Worm (Caenorhabditis elegans) whole organism, L2 larva: ENCODE data around the gene aptf-3.

Experiments used
- lin-13 ChIP-seq: fragments of 150-350 bp; optimal IDR thresholded peaks from 2 replicates; lab custom pipeline; 2014; ENCODE audit warnings: missing biosample characterization, missing genetic modification reagents, missing genetic modification characterization
- nhr-12 ChIP-seq: fragments of 150-350 bp; optimal IDR thresholded peaks from 2 replicates; lab custom pipeline; 2014; ENCODE audit warnings: missing biosample characterization, missing genetic modification characterization
- nhr-237 ChIP-seq: fragments of 150-350 bp; optimal IDR thresholded peaks from 2 replicates; lab custom pipeline; 2014; ENCODE audit warnings: missing biosample characterization, missing genetic modification characterization
- snpc-4 ChIP-seq: fragments of 150-350 bp; optimal IDR thresholded peaks from 2 replicates; lab custom pipeline; 2014; ENCODE audit warnings: missing biosample characterization, missing genetic modification characterization
- ztf-11 ChIP-seq: sonication (generic microtip); optimal IDR thresholded peaks from 2 replicates; lab custom pipeline; 2017; ENCODE audit warnings: missing biosample characterization, missing genetic modification characterization

- TF ChIP-seq nhr-12 (tag; lab: Kevin White, UChicago): no peak
- TF ChIP-seq ztf-11 (tag; lab: Kevin White, UChicago): no peak
- TF ChIP-seq nhr-237: no peak
- no peak for TF ChIP-seq snpc-4
- TF ChIP-seq lin-13 (GFP tag; lab: Kevin White, UChicago): no peak
Measured at ce11 chrII:8634386-8634785, 40.4 kb downstream of the aptf-3 start, which contains the start of gene cutl-12.
